Fruit fly (Drosophila melanogaster) Kc167 (cell line): ENCODE data around the gene tim.

ENCODE experiments used
- Myc ChIP-seq: fragments of >200 bp; optimal IDR thresholded peaks from 2 replicates; lab custom pipeline; 2017; ENCODE audit warnings: missing external identifiers
- psq ChIP-seq: fragments of >200 bp; optimal IDR thresholded peaks from 2 replicates; lab custom pipeline; 2017; ENCODE audit warnings: missing external identifiers
- ttk ChIP-seq: sonication (Bioruptor generic); optimal IDR thresholded peaks from 2 replicates; lab custom pipeline; 2017; ENCODE audit warnings: missing external identifiers

DNA sequence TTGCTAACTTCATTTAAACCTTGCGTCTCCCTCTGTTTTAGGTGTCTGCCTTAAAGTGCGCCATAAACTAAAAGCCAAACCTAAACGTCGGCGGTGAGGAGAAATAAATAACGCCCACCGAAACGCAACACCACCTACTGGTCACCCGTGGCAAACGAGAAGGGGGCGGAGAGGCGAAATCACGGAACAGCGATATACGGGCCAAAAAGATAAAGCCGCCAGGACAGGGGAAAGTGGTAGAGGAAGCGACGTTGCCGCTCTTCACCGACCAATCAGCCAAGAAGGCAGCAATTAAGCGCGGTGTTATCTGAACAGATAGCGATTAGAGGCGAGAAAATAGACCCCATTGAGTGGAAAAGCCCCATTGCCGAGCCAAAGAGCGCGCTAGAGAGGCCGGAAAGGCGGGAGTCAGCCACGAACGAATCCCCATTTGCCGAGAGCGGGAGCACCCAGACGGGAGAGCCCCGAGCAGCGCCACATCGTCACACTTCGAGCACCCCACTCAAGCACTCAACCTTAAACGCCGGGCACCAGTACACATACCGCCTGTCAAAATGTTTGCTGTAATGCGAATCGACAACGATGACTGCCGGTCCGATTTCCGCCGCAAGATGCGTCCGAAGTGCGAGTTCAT lies 37.2 kb upstream of the tim start:
- TF ChIP-seq psq (no peak), ttk (lab: Kevin White, UChicago) (no peak), Myc (lab: Kevin White, UChicago) (no peak)
